Worm (Caenorhabditis elegans): ENCODE measurements around the gene sqv-1.

DNA sequence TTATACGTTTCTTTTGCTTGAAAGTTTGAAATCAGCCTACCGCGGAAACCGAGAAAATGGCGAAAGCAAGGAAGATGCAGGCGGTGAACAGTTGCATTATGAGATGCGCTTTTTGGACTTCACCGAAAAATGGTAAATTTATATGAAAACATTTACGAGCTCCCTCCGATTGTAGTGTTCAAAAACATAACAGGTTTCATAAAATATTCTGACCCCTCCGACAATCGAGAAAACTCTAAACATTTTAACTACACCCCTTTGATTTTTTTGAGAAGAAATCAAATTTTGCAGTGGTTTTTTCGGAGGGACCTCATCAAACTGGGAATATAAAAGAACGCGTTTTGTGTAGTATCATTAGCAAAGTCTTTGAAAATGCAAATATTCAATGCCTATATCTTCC, 13.9 kb upstream of the sqv-1 start, which contains the start of the genes F17E9.18 and F17E9.15:
- TF ChIP-seq sox-4 (tag; optimal IDR thresholded peaks at IDR 0.05) (no peak), C38D4.7 (GFP tag; optimal IDR thresholded peaks at IDR 0.05) (no peak), npax-4 (tag; optimal IDR thresholded peaks at IDR 0.05) (no peak), ceh-19 (GFP tag; optimal IDR thresholded peaks at IDR 0.05) (no peak), che-1 (tag; optimal IDR thresholded peaks at IDR 0.05) (no peak), elt-2 (tag; optimal IDR thresholded peaks at IDR 0.05) (no peak), ceh-31 (tag; optimal IDR thresholded peaks at IDR 0.05) (no peak), lim-6 (tag; optimal IDR thresholded peaks at IDR 0.05) (no peak), C08G9.2 (tag; optimal IDR thresholded peaks at IDR 0.05) (no peak), tbx-2 (tag; optimal IDR thresholded peaks at IDR 0.05) (no peak), F13H6.1 (tag; optimal IDR thresholded peaks at IDR 0.05) (no peak), pqm-1 (tag; optimal IDR thresholded peaks at IDR 0.05) (no peak), elt-4 (tag; optimal IDR thresholded peaks at IDR 0.05) (no peak), ttx-3 (tag; optimal IDR thresholded peaks at IDR 0.05) (no peak)
